Fruit fly (Drosophila melanogaster): ENCODE data around the gene CG7824.

CG7824 gene

dm6 chr3R:29818434-29819268, 40.1 kb downstream of the CG7824 start, which contains the start of gene neo (continued):
- TF ChIP-seq stc (GFP tag; IDR thresholded peaks at IDR 0.05) = no peak
- TF ChIP-seq vvl (GFP tag; IDR thresholded peaks at IDR 0.05) = no peak
- no peak for TF ChIP-seq vfl (GFP tag; optimal IDR thresholded peaks at IDR 0.05)
- TF ChIP-seq Taf1 (GFP tag; IDR thresholded peaks at IDR 0.05) = no peak
- TF ChIP-seq Hsf (GFP tag; optimal IDR thresholded peaks at IDR 0.05) = no peak
- no peak for TF ChIP-seq inv (GFP tag; IDR thresholded peaks at IDR 0.05; ENCODE audit: partially characterized antibody)
- no peak for TF ChIP-seq CG12299 (tag; optimal IDR thresholded peaks at IDR 0.05)
- peak; percentile 89 for TF ChIP-seq oc (tag; optimal IDR thresholded peaks at IDR 0.05)
- TF ChIP-seq Stat92E (GFP tag; optimal IDR thresholded peaks at IDR 0.05) = peak in 1 of 3 experiments; percentile 10
- TF ChIP-seq CG7745 (tag; optimal IDR thresholded peaks at IDR 0.05) = no peak
- 0 out of 2 replicates have a peak, but pooled peaks have one; percentile 11 for TF ChIP-seq ato (GFP tag; IDR thresholded peaks at IDR 0.05; ENCODE audit: partially characterized antibody)
- TF ChIP-seq CG34224 (GFP tag; IDR thresholded peaks at IDR 0.05; ENCODE audit: partially characterized antibody) = no peak
- TF ChIP-seq kni (GFP tag; optimal IDR thresholded peaks at IDR 0.05) = peak; percentile 33
- TF ChIP-seq CG12391 (tag; optimal IDR thresholded peaks at IDR 0.05) = no peak
- no peak for TF ChIP-seq CG11085 (GFP tag; IDR thresholded peaks at IDR 0.05)
- TF ChIP-seq phol (tag; optimal IDR thresholded peaks at IDR 0.05) = no peak
- TF ChIP-seq CG7987 (GFP tag; optimal IDR thresholded peaks at IDR 0.05) = no peak
- TF ChIP-seq CG2712 (tag; optimal IDR thresholded peaks at IDR 0.05) = no peak
- TF ChIP-seq Dbx (GFP tag; IDR thresholded peaks at IDR 0.05) = no peak
- TF ChIP-seq Dfd (GFP tag; optimal IDR thresholded peaks at IDR 0.05) = no peak
- no peak for TF ChIP-seq CG18011 (GFP tag; optimal IDR thresholded peaks at IDR 0.05)
- TF ChIP-seq YL-1 (GFP tag; optimal IDR thresholded peaks at IDR 0.05) = no peak
- TF ChIP-seq HLHmδ (GFP tag; optimal IDR thresholded peaks at IDR 0.05) = peak; percentile 12
- no peak for TF ChIP-seq CG12071 (GFP tag; optimal IDR thresholded peaks at IDR 0.05)
- TF ChIP-seq CG6765 (GFP tag; optimal IDR thresholded peaks at IDR 0.05) = no peak
- no peak for TF ChIP-seq CG6254 (GFP tag; optimal IDR thresholded peaks at IDR 0.05)
- no peak for TF ChIP-seq Fer2 (tag; optimal IDR thresholded peaks at IDR 0.05)
- TF ChIP-seq CG2875 (GFP tag; optimal IDR thresholded peaks at IDR 0.05) = no peak
- no peak for TF ChIP-seq unc-4 (GFP tag; IDR thresholded peaks at IDR 0.05; ENCODE audit: partially characterized antibody)
- no peak for TF ChIP-seq H2.0 (GFP tag; IDR thresholded peaks at IDR 0.05)
- TF ChIP-seq lola (GFP tag; optimal IDR thresholded peaks at IDR 0.05) = no peak
- TF ChIP-seq Atf6 (GFP tag; IDR thresholded peaks at IDR 0.05) = no peak
- TF ChIP-seq exex (tag; optimal IDR thresholded peaks at IDR 0.05) = no peak
- TF ChIP-seq sna (GFP tag; IDR thresholded peaks at IDR 0.05; ENCODE audit: partially characterized antibody) = no peak
- no peak for TF ChIP-seq CG18476 (GFP tag; optimal IDR thresholded peaks at IDR 0.05)
- peak; percentile 96 for TF ChIP-seq CG5180 (GFP tag; optimal IDR thresholded peaks at IDR 0.05)
- no peak for TF ChIP-seq chm (GFP tag; IDR thresholded peaks at IDR 0.05)
- TF ChIP-seq CG17612 (GFP tag; IDR thresholded peaks at IDR 0.05) = no peak
- TF ChIP-seq CG3847 (GFP tag; IDR thresholded peaks at IDR 0.05) = no peak
- TF ChIP-seq MBD-R2 (GFP tag; IDR thresholded peaks at IDR 0.05) = no peak
- TF ChIP-seq Trl (optimal IDR thresholded peaks at IDR 0.05) = peak in 1 of 2 experiments; percentile 52
- no peak for TF ChIP-seq Trl (GFP tag; optimal IDR thresholded peaks at IDR 0.05)
- TF ChIP-seq zfh2 (GFP tag; optimal IDR thresholded peaks at IDR 0.05) = no peak
- no peak for TF ChIP-seq CG8924 (tag; optimal IDR thresholded peaks at IDR 0.05)
- TF ChIP-seq Doc2 (GFP tag; IDR thresholded peaks at IDR 0.05) = no peak
- no peak for TF ChIP-seq sim (GFP tag; IDR thresholded peaks at IDR 0.05)
- TF ChIP-seq NK7.1 (GFP tag; optimal IDR thresholded peaks at IDR 0.05) = no peak
- TF ChIP-seq Usf (GFP tag; optimal IDR thresholded peaks at IDR 0.05) = no peak
- TF ChIP-seq Nf-YB (GFP tag; optimal IDR thresholded peaks at IDR 0.05) = no peak
